Fruit fly (Drosophila melanogaster) whole organism, pupa: Measurements from ENCODE around the gene CG2113.

Experiments used
- CG10348 ChIP-seq: fragments of 200-800 bp; sonication (Bioruptor generic); IDR thresholded peaks from 2 replicates; pipeline ENCODE4 v1.3.6; 2022; ENCODE audit warnings: missing biosample characterization, missing genetic modification characterization
- CG12605 ChIP-seq: fragments of 200-800 bp; sonication (Bioruptor generic); IDR thresholded peaks from 2 replicates; pipeline ENCODE4 v1.3.6; 2022; ENCODE audit warnings: missing biosample characterization, missing genetic modification characterization
- CG15710 ChIP-seq: fragments of 200-800 bp; sonication (Bioruptor generic); optimal IDR thresholded peaks from 2 replicates; lab custom pipeline; 2018; ENCODE audit warnings: missing biosample characterization, mild to moderate bottlenecking, missing genetic modification characterization, moderate library complexity
- CG32121 ChIP-seq: fragments of 200-800 bp; sonication (Bioruptor generic); IDR thresholded peaks from 2 replicates; pipeline ENCODE4 v1.3.6; 2022; ENCODE audit warnings: missing biosample characterization, missing genetic modification characterization
- CG34367 ChIP-seq: fragments of 200-800 bp; sonication (Bioruptor generic); optimal IDR thresholded peaks from 2 replicates; lab custom pipeline; 2018; ENCODE audit warnings: missing biosample characterization, mild to moderate bottlenecking, missing genetic modification characterization
- CG8159 ChIP-seq: fragments of 200-800 bp; sonication (Bioruptor generic); optimal IDR thresholded peaks from 3 replicates; lab custom pipeline; 2018; ENCODE audit warnings: missing biosample characterization, mild to moderate bottlenecking, missing genetic modification characterization, moderate library complexity
- CG8301 ChIP-seq: fragments of 200-800 bp; sonication (Bioruptor generic); optimal IDR thresholded peaks from 2 replicates; lab custom pipeline; 2018; ENCODE audit warnings: missing biosample characterization, mild to moderate bottlenecking, missing genetic modification characterization
- CG9948 ChIP-seq: fragments of 200-800 bp; sonication (Bioruptor generic); optimal IDR thresholded peaks from 2 replicates; lab custom pipeline; 2018; ENCODE audit warnings: missing biosample characterization, mild to moderate bottlenecking, missing genetic modification characterization, moderate library complexity
- Pif1B ChIP-seq: fragments of 200-800 bp; sonication (Bioruptor generic); optimal IDR thresholded peaks from 3 replicates; lab custom pipeline; 2016; ENCODE audit warnings: missing biosample characterization, missing genetic modification characterization
- Snoo ChIP-seq: fragments of 200-800 bp; sonication (Bioruptor generic); optimal IDR thresholded peaks from 3 replicates; lab custom pipeline; 2017; ENCODE audit warnings: missing biosample characterization, mild to moderate bottlenecking, missing genetic modification characterization, inconsistent platforms
- fd96Ca ChIP-seq: fragments of 200-800 bp; sonication (Bioruptor generic); IDR thresholded peaks from 3 replicates; pipeline ENCODE4 v1.3.6; 2022; ENCODE audit warnings: missing biosample characterization, missing genetic modification characterization
- gl ChIP-seq: fragments of 200-800 bp; sonication (Bioruptor generic); optimal IDR thresholded peaks from 2 replicates; lab custom pipeline; 2018; ENCODE audit warnings: missing biosample characterization, mild to moderate bottlenecking, missing genetic modification characterization
- rn ChIP-seq: fragments of 200-800 bp; sonication (Bioruptor generic); IDR thresholded peaks from 2 replicates; pipeline ENCODE4 v1.3.6; 2022; ENCODE audit warnings: missing biosample characterization, missing genetic modification characterization

DNA sequence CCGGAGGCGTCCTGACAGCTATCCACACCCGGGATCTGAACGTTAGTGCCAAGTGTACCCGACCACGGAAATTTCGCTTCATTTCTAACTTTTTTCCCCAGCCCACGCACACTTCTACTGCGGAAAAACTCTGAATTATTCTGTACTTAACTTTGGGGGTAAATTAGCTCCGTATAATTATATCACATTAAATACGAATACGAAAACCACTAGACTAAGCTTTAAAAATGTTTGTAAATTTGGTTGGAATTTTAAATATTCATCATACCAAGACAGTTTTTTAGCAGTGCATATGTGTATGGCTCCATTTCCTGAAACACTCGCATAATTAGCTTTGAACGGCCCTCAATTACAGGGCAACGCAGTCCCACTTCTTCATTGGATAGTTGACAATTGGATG is 18.5 kb downstream of the CG2113 start:
- TF ChIP-seq CG8159 (no peak), Pif1B (GFP tag; lab: Kevin White, UChicago) (no peak), Snoo (tag; lab: Kevin White, UChicago) (no peak), CG32121 (GFP tag; lab: Robert Waterston, UW) (no peak), CG8301 (tag; lab: Kevin White, UChicago) (no peak), CG15710 (tag; lab: Kevin White, UChicago) (no peak), CG9948 (no peak), CG10348 (GFP tag; lab: Robert Waterston, UW) (no peak), fd96Ca (GFP tag; lab: Robert Waterston, UW) (no peak), rn (GFP tag; lab: Robert Waterston, UW) (no peak), gl (tag; lab: Kevin White, UChicago) (no peak), CG12605 (GFP tag; lab: Robert Waterston, UW) (no peak), CG34367 (tag; lab: Kevin White, UChicago) (no peak)
